Worm (Caenorhabditis elegans) whole organism, young adult: ENCODE data around the gene sulp-4.

Experiments
- F10E7.11 ChIP-seq: sonication (generic microtip); optimal IDR thresholded peaks from 2 replicates; lab custom pipeline; 2017; ENCODE audit warnings: mild to moderate bottlenecking, missing genetic modification characterization, moderate library complexity, missing compliant biosample characterization
- ceh-27 ChIP-seq: fragments of 200-800 bp; sonication (Bioruptor generic); optimal IDR thresholded peaks from 2 replicates; lab custom pipeline; 2018; ENCODE audit warnings: mild to moderate bottlenecking, missing genetic modification characterization, moderate library complexity, missing compliant biosample characterization
- sea-2 ChIP-seq: fragments of 200-800 bp; sonication (Bioruptor generic); IDR thresholded peaks from 2 replicates; pipeline ENCODE4 v1.3.6; 2022; ENCODE audit warnings: missing genetic modification characterization, missing compliant biosample characterization

- TF ChIP-seq ceh-27 (GFP tag; lab: Kevin White, UChicago) (no peak), F10E7.11 (tag; lab: Kevin White, UChicago) (no peak), sea-2 (GFP tag; lab: Robert Waterston, UW) (no peak)
Measured at ce11 chrV:11893975-11894374, 18.8 kb downstream of the sulp-4 start, which contains the start of gene K12G11.6.
